Fruit fly (Drosophila melanogaster) S2 (cell line): ENCODE results near the gene CG2278.

ENCODE experiments used
- CG8478 ChIP-seq: fragments of >200 bp; optimal IDR thresholded peaks from 2 replicates; lab custom pipeline; 2018
- CTCF ChIP-seq, 2 experiments: fragments of >200 bp; optimal IDR thresholded peaks; 2 replicates each; lab custom pipeline; 2018

- TF ChIP-seq CG8478 (lab: Kevin White, UChicago) (no peak), CTCF (optimal IDR thresholded peaks at IDR 0.05; lab: Kevin White, UChicago) (no peak)
Measured at dm6 chrX:8152077-8152476, 18.0 kb downstream of the CG2278 start, which contains the start of gene Gbeta5.
